Worm (Caenorhabditis elegans): ENCODE results near the gene Y51A2B.9.

DNA sequence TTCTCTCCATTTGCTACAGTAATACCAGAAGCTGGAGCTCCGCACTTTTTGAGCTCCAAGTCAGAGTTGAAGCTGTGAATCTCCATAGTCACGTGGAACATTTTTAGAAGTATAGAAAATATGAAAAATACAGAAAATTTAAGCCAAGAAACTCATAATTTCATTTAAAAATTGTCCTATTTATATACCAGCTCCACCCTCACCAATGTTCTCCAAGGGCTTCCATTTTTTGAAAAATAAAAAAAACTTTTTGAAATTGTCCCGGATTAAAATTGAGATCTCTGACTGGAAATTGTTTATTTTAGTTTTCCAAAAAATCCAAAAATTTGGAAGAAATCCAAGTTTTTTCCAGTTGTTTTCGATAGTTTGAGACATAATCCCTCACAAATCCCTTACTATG, 35.7 kb downstream of the Y51A2B.9 start, which contains the start of gene C08E8.5:
- TF ChIP-seq him-1 (tag; optimal IDR thresholded peaks at IDR 0.05) (no peak), W03F9.2 (tag; optimal IDR thresholded peaks at IDR 0.05) (no peak), dao-5 (tag; optimal IDR thresholded peaks at IDR 0.05) (no peak)

All from whole organism, L4/young adult.